Fruit fly (Drosophila melanogaster) whole organism, embryonic: ENCODE measurements around the gene CG5043.

Source experiments
- Bdp1 ChIP-seq: fragments of 200-800 bp; sonication (Bioruptor generic); optimal IDR thresholded peaks from 3 replicates; lab custom pipeline; 2016; ENCODE audit warnings: missing biosample characterization, missing genetic modification characterization
- CG12299 ChIP-seq: fragments of 200-800 bp; sonication (Bioruptor generic); optimal IDR thresholded peaks from 2 replicates; lab custom pipeline; 2018; ENCODE audit warnings: missing biosample characterization, mild to moderate bottlenecking, missing genetic modification characterization
- CG12659 ChIP-seq: fragments of 200-800 bp; sonication (Bioruptor generic); optimal IDR thresholded peaks from 3 replicates; lab custom pipeline; 2017; ENCODE audit warnings: mild to moderate bottlenecking, missing biosample characterization, missing genetic modification reagents, missing genetic modification characterization
- CG13424 ChIP-seq: fragments of 200-800 bp; sonication (Bioruptor generic); optimal IDR thresholded peaks from 2 replicates; lab custom pipeline; 2019; ENCODE audit warnings: missing biosample characterization, mild to moderate bottlenecking, missing genetic modification characterization, moderate library complexity
- CG13894 ChIP-seq: fragments of 200-800 bp; sonication (Bioruptor generic); optimal IDR thresholded peaks from 3 replicates; lab custom pipeline; 2018; ENCODE audit warnings: missing biosample characterization, mild to moderate bottlenecking, missing genetic modification characterization, moderate library complexity
- CG15479 ChIP-seq: fragments of 200-800 bp; sonication (Bioruptor generic); optimal IDR thresholded peaks from 3 replicates; lab custom pipeline; 2019; ENCODE audit warnings: missing biosample characterization, mild to moderate bottlenecking, missing genetic modification characterization, moderate library complexity
- CG16863 ChIP-seq: fragments of 200-800 bp; sonication (Bioruptor generic); optimal IDR thresholded peaks from 3 replicates; lab custom pipeline; 2016; ENCODE audit warnings: missing biosample characterization, missing genetic modification characterization
- CG17186 ChIP-seq: fragments of 200-800 bp; sonication (Bioruptor generic); optimal IDR thresholded peaks from 3 replicates; lab custom pipeline; 2017; ENCODE audit warnings: missing biosample characterization, missing genetic modification reagents, missing genetic modification characterization
- CG17359 ChIP-seq: fragments of 200-800 bp; sonication (Bioruptor generic); optimal IDR thresholded peaks from 3 replicates; lab custom pipeline; 2018; ENCODE audit warnings: missing biosample characterization, mild to moderate bottlenecking, missing genetic modification characterization, moderate library complexity
- CG18599 ChIP-seq: fragments of 200-800 bp; sonication (Bioruptor generic); optimal IDR thresholded peaks from 3 replicates; lab custom pipeline; 2017; ENCODE audit warnings: missing biosample characterization, missing genetic modification characterization, mild to moderate bottlenecking, moderate library complexity, missing genetic modification reagents
- CG2712 ChIP-seq: fragments of 200-800 bp; optimal IDR thresholded peaks from 3 replicates; lab custom pipeline; 2019; ENCODE audit warnings: missing biosample characterization, mild to moderate bottlenecking, missing genetic modification characterization, moderate library complexity
- CG31388 ChIP-seq: fragments of 200-800 bp; sonication (Bioruptor generic); optimal IDR thresholded peaks from 2 replicates; lab custom pipeline; 2016; ENCODE audit warnings: missing biosample characterization, missing genetic modification characterization
- CG34224 ChIP-seq: fragments of 200-800 bp; sonication (Bioruptor generic); IDR thresholded peaks from 3 replicates; pipeline ENCODE4 v1.3.6; 2022; ENCODE audit warnings: missing biosample characterization, missing genetic modification characterization; ENCODE audit not compliant: partially characterized antibody
- CG34376 ChIP-seq: fragments of 200-800 bp; sonication (Bioruptor generic); optimal IDR thresholded peaks from 2 replicates; lab custom pipeline; 2018; ENCODE audit warnings: missing biosample characterization, mild to moderate bottlenecking, missing genetic modification characterization
- CG4282 ChIP-seq: fragments of 200-800 bp; sonication (Bioruptor generic); optimal IDR thresholded peaks from 2 replicates; lab custom pipeline; 2016; ENCODE audit warnings: missing biosample characterization, missing genetic modification characterization
- CG43689 ChIP-seq: fragments of 200-800 bp; sonication (Bioruptor generic); IDR thresholded peaks from 2 replicates; pipeline ENCODE4 v1.3.6; 2022; ENCODE audit warnings: missing biosample characterization, missing genetic modification characterization
- CG7928 ChIP-seq: fragments of 200-800 bp; sonication (Bioruptor generic); optimal IDR thresholded peaks from 2 replicates; lab custom pipeline; 2017; ENCODE audit warnings: missing biosample characterization, mild to moderate bottlenecking, missing genetic modification characterization
- CG8089 ChIP-seq: fragments of 200-800 bp; sonication (Bioruptor generic); optimal IDR thresholded peaks from 3 replicates; lab custom pipeline; 2016; ENCODE audit warnings: missing biosample characterization, missing genetic modification characterization
- Dbx ChIP-seq: fragments of 200-800 bp; sonication (Bioruptor generic); IDR thresholded peaks from 3 replicates; pipeline ENCODE4 v1.3.6; 2022; ENCODE audit warnings: missing biosample characterization, missing genetic modification characterization
- Gug ChIP-seq: fragments of 200-800 bp; sonication (Bioruptor generic); IDR thresholded peaks from 4 replicates; pipeline ENCODE4 v1.3.6; 2022; ENCODE audit warnings: missing biosample characterization, missing genetic modification characterization
- Lhr ChIP-seq: fragments of 200-800 bp; sonication (Bioruptor generic); optimal IDR thresholded peaks from 3 replicates; lab custom pipeline; 2017; ENCODE audit warnings: mild to moderate bottlenecking, missing biosample characterization, missing genetic modification reagents, missing genetic modification characterization
- Pdp1 ChIP-seq, 2 experiments: fragments of 200-800 bp; sonication (Bioruptor generic); optimal IDR thresholded peaks; 3 replicates each; lab custom pipeline; 2016; ENCODE audit warnings: missing biosample characterization in 2 of 2, missing genetic modification characterization in 2 of 2, mild to moderate bottlenecking in 1 of 2, moderate library complexity in 1 of 2
- Side ChIP-seq: fragments of 200-800 bp; sonication (Bioruptor generic); optimal IDR thresholded peaks from 2 replicates; lab custom pipeline; 2016; ENCODE audit warnings: missing biosample characterization, missing genetic modification characterization
- Sox100B ChIP-seq: fragments of 200-800 bp; sonication (Bioruptor generic); optimal IDR thresholded peaks from 3 replicates; lab custom pipeline; 2018; ENCODE audit warnings: missing biosample characterization, mild to moderate bottlenecking, missing genetic modification characterization
- Taf1 ChIP-seq: fragments of 200-800 bp; sonication (Bioruptor generic); IDR thresholded peaks from 2 replicates; pipeline ENCODE4 v1.3.6; 2022; ENCODE audit warnings: missing biosample characterization, missing genetic modification characterization
- Vsx1 ChIP-seq: fragments of 200-800 bp; sonication (Bioruptor generic); optimal IDR thresholded peaks from 2 replicates; lab custom pipeline; 2017; ENCODE audit warnings: missing biosample characterization, mild to moderate bottlenecking, missing genetic modification characterization, missing genetic modification reagents
- Xrp1 ChIP-seq: fragments of 200-800 bp; sonication (Bioruptor generic); IDR thresholded peaks from 2 replicates; pipeline ENCODE4 v1.3.6; 2022; ENCODE audit warnings: missing biosample characterization, missing genetic modification characterization
- ara ChIP-seq: fragments of 200-800 bp; sonication (Bioruptor generic); IDR thresholded peaks from 2 replicates; pipeline ENCODE4 v1.3.6; 2022; ENCODE audit warnings: missing biosample characterization, missing genetic modification characterization
- ato ChIP-seq: fragments of 200-800 bp; sonication (Bioruptor generic); IDR thresholded peaks from 2 replicates; pipeline ENCODE4 v1.3.6; 2022; ENCODE audit warnings: missing biosample characterization, missing genetic modification characterization; ENCODE audit not compliant: partially characterized antibody
- btn ChIP-seq: fragments of 200-800 bp; sonication (Bioruptor generic); optimal IDR thresholded peaks from 2 replicates; lab custom pipeline; 2016; ENCODE audit warnings: missing biosample characterization, missing genetic modification characterization
- cwo ChIP-seq: fragments of 200-800 bp; sonication (Bioruptor generic); optimal IDR thresholded peaks from 3 replicates; lab custom pipeline; 2017; ENCODE audit warnings: missing biosample characterization, missing genetic modification characterization, mild to moderate bottlenecking, moderate library complexity, missing genetic modification reagents
- dimm ChIP-seq: fragments of 200-800 bp; sonication (Bioruptor generic); IDR thresholded peaks from 2 replicates; pipeline ENCODE4 v1.3.6; 2022; ENCODE audit warnings: missing biosample characterization, missing genetic modification characterization
- dmrt11E ChIP-seq: fragments of 200-800 bp; sonication (Bioruptor generic); optimal IDR thresholded peaks from 3 replicates; lab custom pipeline; 2018; ENCODE audit warnings: missing biosample characterization, mild to moderate bottlenecking, missing genetic modification characterization, moderate library complexity
- eve ChIP-seq, 2 experiments: fragments of >200 bp; optimal IDR thresholded peaks; 2 replicates each; lab custom pipeline; 2017; ENCODE audit warnings: missing biosample characterization in 2 of 2, missing genetic modification characterization in 2 of 2
- hkb ChIP-seq, 2 experiments: fragments of 200-800 bp in 1 of 2; fragments of >200 bp in 1 of 2; sonication (Bioruptor generic) in 1 of 2; IDR thresholded peaks in 1 of 2; optimal IDR thresholded peaks in 1 of 2; 2 replicates each; pipeline versions ENCODE4 v1.3.6 to Lab custom; 2017 to 2022; ENCODE audit warnings: missing biosample characterization in 1 of 2, missing genetic modification characterization in 1 of 2
- kah ChIP-seq: fragments of 200-800 bp; sonication (Bioruptor generic); optimal IDR thresholded peaks from 2 replicates; lab custom pipeline; 2018; ENCODE audit warnings: missing biosample characterization, mild to moderate bottlenecking, missing genetic modification characterization
- maf-S ChIP-seq: fragments of 200-800 bp; sonication (Bioruptor generic); optimal IDR thresholded peaks from 2 replicates; lab custom pipeline; 2016; ENCODE audit warnings: missing biosample characterization, missing genetic modification characterization
- nerfin-2 ChIP-seq: fragments of 200-800 bp; sonication (Bioruptor generic); IDR thresholded peaks from 2 replicates; pipeline ENCODE4 v1.3.6; 2022; ENCODE audit warnings: missing biosample characterization, missing genetic modification characterization; ENCODE audit not compliant: partially characterized antibody
- scrt ChIP-seq: fragments of 200-800 bp; sonication (Bioruptor generic); optimal IDR thresholded peaks from 2 replicates; lab custom pipeline; 2018; ENCODE audit warnings: missing biosample characterization, mild to moderate bottlenecking, missing genetic modification characterization, moderate library complexity
- slp2 ChIP-seq: fragments of 200-800 bp; sonication (Bioruptor generic); optimal IDR thresholded peaks from 2 replicates; lab custom pipeline; 2016; ENCODE audit warnings: missing biosample characterization, missing genetic modification characterization
- so ChIP-seq: fragments of 200-800 bp; sonication (Bioruptor generic); IDR thresholded peaks from 3 replicates; pipeline ENCODE4 v1.3.6; 2022; ENCODE audit warnings: missing biosample characterization, missing genetic modification characterization
- sob ChIP-seq: fragments of 200-800 bp; sonication (Bioruptor generic); IDR thresholded peaks from 2 replicates; pipeline ENCODE4 v1.3.6; 2022; ENCODE audit warnings: missing biosample characterization, missing genetic modification characterization
- trh ChIP-seq: fragments of 200-800 bp; sonication (Bioruptor generic); optimal IDR thresholded peaks from 2 replicates; lab custom pipeline; 2016; ENCODE audit warnings: missing biosample characterization, missing genetic modification characterization
- tx ChIP-seq: fragments of 200-800 bp; sonication (Bioruptor generic); optimal IDR thresholded peaks from 2 replicates; lab custom pipeline; 2016; ENCODE audit warnings: missing biosample characterization, missing genetic modification characterization

The CG5043 gene

dm6 chr2L:17449608-17450504 lies 16.2 kb downstream of the CG5043 start, which contains the start of gene dl (continued):
- TF ChIP-seq CG18599 (GFP tag; lab: Kevin White, UChicago) (peak; percentile 2), Bdp1 (GFP tag; lab: Kevin White, UChicago) (no peak), CG8089 (no peak), CG34224 (GFP tag; lab: Robert Waterston, UW) (peak; percentile 33; the same call in 1 of the 3 replicates), Lhr (GFP tag; lab: Kevin White, UChicago) (no peak), CG43689 (GFP tag; lab: Robert Waterston, UW) (no peak), Xrp1 (GFP tag; lab: Robert Waterston, UW) (no peak), nerfin-2 (GFP tag; lab: Robert Waterston, UW) (peak; percentile 37; the same call in 1 of the 2 replicates)

DNA sequence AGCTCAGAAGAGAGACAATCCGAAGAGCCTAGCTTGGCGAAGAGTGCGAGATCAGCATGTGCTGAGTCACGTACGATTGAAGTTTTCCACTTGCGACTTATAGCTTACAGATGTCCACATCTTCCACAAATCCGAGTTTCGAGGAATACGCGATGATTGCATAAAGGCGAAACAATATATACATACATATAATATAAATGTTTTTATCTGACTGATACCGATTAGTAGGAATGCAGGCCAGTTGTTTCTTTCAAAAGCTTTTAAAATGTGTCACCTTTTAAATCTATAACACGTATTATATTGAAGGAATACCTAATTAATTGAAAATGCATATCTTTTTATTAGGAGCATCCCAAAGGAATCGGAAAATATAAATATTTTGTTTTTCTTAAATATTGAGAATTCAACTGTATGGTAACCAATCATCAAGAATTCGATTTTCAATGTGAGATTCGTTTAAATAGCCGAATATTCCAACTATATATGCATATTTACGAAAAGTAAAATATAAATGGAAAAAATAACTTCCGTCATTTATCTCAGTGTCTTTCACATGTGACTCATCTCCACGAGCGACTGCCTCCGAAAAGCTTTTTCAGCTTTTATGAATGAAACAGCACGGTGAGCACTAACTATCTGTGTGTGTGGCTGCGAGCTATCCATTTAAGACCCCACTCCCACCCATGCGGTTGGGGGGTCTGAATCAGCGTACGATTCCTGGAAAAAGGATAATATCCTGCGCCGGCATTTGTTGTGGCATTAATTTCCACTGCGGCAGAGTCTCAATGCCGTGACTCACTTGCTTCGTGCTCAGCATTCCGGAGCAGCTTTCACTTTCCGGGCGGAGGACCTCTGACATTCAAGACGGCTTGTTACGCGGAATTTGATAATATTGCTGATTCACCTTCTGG lies 17.1 kb downstream of the CG5043 start:
- TF ChIP-seq trh (no peak), Side (GFP tag; lab: Kevin White, UChicago) (peak; percentile 24), btn (GFP tag; lab: Kevin White, UChicago) (no peak), CG34376 (GFP tag; lab: Kevin White, UChicago) (peak; percentile 20), ara (GFP tag; lab: Robert Waterston, UW) (no peak), dimm (GFP tag; lab: Robert Waterston, UW) (no peak), CG13894 (peak; percentile 69), dmrt11E (no peak), Pdp1 (GFP tag; optimal IDR thresholded peaks at IDR 0.05; lab: Kevin White, UChicago) (peak; percentile 9 to 53), CG12299 (peak; percentile 38), CG16863 (no peak), Gug (GFP tag; lab: Robert Waterston, UW) (no peak), CG4282 (GFP tag; lab: Kevin White, UChicago) (no peak), CG17359 (tag; lab: Kevin White, UChicago) (peak; percentile 62), Sox100B (GFP tag; lab: Kevin White, UChicago) (peak; percentile 77), slp2 (peak; percentile 5), CG12659 (GFP tag; lab: Kevin White, UChicago) (peak; percentile 70), scrt (GFP tag; lab: Kevin White, UChicago) (peak; percentile 52), tx (no peak), CG7928 (no peak), CG17186 (no peak), hkb (optimal IDR thresholded peaks at IDR 0.05; lab: Kevin White, UChicago) (no peak), hkb (GFP tag; IDR thresholded peaks at IDR 0.05; lab: Robert Waterston, UW) (peak; percentile 81), maf-S (peak; percentile 17), so (GFP tag; lab: Robert Waterston, UW) (no peak), CG31388 (GFP tag; lab: Kevin White, UChicago) (no peak), Taf1 (GFP tag; lab: Robert Waterston, UW) (0 out of 2 replicates have a peak, but pooled peaks have one; percentile 9), ato (no peak), Dbx (0 out of 3 replicates have a peak, but pooled peaks have one; percentile 52), CG15479 (GFP tag; lab: Kevin White, UChicago) (no peak), CG13424 (tag; lab: Kevin White, UChicago) (peak; percentile 70), Vsx1 (peak; percentile 33), sob (peak; percentile 50; the same call in 1 of the 2 replicates), eve (GFP tag; optimal IDR thresholded peaks at IDR 0.05; lab: Kevin White, UChicago) (peak in 1 of 2 experiments; percentile 74), kah (GFP tag; lab: Kevin White, UChicago) (no peak), CG2712 (tag; lab: Kevin White, UChicago) (peak; percentile 72), cwo (GFP tag; lab: Kevin White, UChicago) (peak; percentile 42)
